Worm (Caenorhabditis elegans): ENCODE measurements around the gene srg-69.

srg-69 gene

ce11 chrII:5322732-5323326, 32.7 kb upstream of the srg-69 start, which contains the start of gene vhp-1:
Gene vhp-1, plus strand, starts transcription at chrII:5323276.
- TF ChIP-seq pha-4 (GFP tag; IDR thresholded peaks at IDR 0.05) (no peak), pha-4 (tag; optimal IDR thresholded peaks at IDR 0.05) (peak; percentile 15), nhr-28 (tag; optimal IDR thresholded peaks at IDR 0.05) (peak; percentile 32), mxl-3 (GFP tag; optimal IDR thresholded peaks at IDR 0.05) (no peak), saeg-2 (GFP tag; IDR thresholded peaks at IDR 0.05) (no peak), lsy-2 (tag; optimal IDR thresholded peaks at IDR 0.05) (no peak), spr-3 (GFP tag; optimal IDR thresholded peaks at IDR 0.05) (no peak), hlh-11 (tag; optimal IDR thresholded peaks at IDR 0.05) (peak; percentile 26), daf-16 (GFP tag; optimal IDR thresholded peaks at IDR 0.05) (no peak), daf-16 (tag; optimal IDR thresholded peaks at IDR 0.05) (peak; percentile 20), ceh-32 (tag; optimal IDR thresholded peaks at IDR 0.05; ENCODE audit: poor library complexity) (no peak), ZK546.5 (tag; optimal IDR thresholded peaks at IDR 0.05) (no peak)

ce11 chrII:5323773-5324172, 31.7 kb upstream of the srg-69 start:
- TF ChIP-seq php-3 (GFP tag; IDR thresholded peaks at IDR 0.05) (peak; percentile 73), mep-1 (tag; optimal IDR thresholded peaks at IDR 0.05) (peak; percentile 22), unc-62 (GFP tag; optimal IDR thresholded peaks at IDR 0.05 in 1 of 2) (no peak), unc-62 (tag; optimal IDR thresholded peaks at IDR 0.05) (no peak), daf-16 (GFP tag; optimal IDR thresholded peaks at IDR 0.05) (peak in 1 of 2 experiments; percentile 32), daf-16 (tag; optimal IDR thresholded peaks at IDR 0.05) (peak; percentile 96), hif-1 (tag; optimal IDR thresholded peaks at IDR 0.05) (peak in 1 of 2 experiments; percentile 36), nhr-237 (tag; optimal IDR thresholded peaks at IDR 0.05) (no peak), nhr-102 (tag; optimal IDR thresholded peaks at IDR 0.05) (peak; percentile 69), nhr-25 (tag; optimal IDR thresholded peaks at IDR 0.05; ENCODE audit: borderline replicate concordance, insufficient read depth) (no peak), dmd-6 (GFP tag; IDR thresholded peaks at IDR 0.05) (peak; percentile 92), zip-11 (GFP tag; IDR thresholded peaks at IDR 0.05) (no peak), lin-1 (GFP tag; IDR thresholded peaks at IDR 0.05) (0 out of 2 replicates have a peak, but pooled peaks have one; percentile 54), hlh-11 (tag; optimal IDR thresholded peaks at IDR 0.05) (peak; percentile 91), nhr-6 (tag; optimal IDR thresholded peaks at IDR 0.05) (peak; percentile 3), nhr-10 (tag; optimal IDR thresholded peaks at IDR 0.05) (peak; percentile 70), saeg-2 (GFP tag; IDR thresholded peaks at IDR 0.05) (no peak), hlh-30 (tag; optimal IDR thresholded peaks at IDR 0.05; ENCODE audit: insufficient read depth) (peak; percentile 56), lir-3 (tag; optimal IDR thresholded peaks at IDR 0.05) (no peak), pqm-1 (tag; optimal IDR thresholded peaks at IDR 0.05) (peak; percentile 100), dve-1 (tag; optimal IDR thresholded peaks at IDR 0.05; ENCODE audit: insufficient read depth) (peak; percentile 86), nhr-76 (tag; optimal IDR thresholded peaks at IDR 0.05) (no peak), nhr-41 (GFP tag; IDR thresholded peaks at IDR 0.05) (no peak; the same call in 1 of the 2 replicates), nhr-48 (tag; optimal IDR thresholded peaks at IDR 0.05) (peak; percentile 82), nhr-77 (tag; optimal IDR thresholded peaks at IDR 0.05) (peak; percentile 84), set-16 (GFP tag; IDR thresholded peaks at IDR 0.05) (no peak), pha-4 (GFP tag; IDR thresholded peaks at IDR 0.05) (peak; percentile 29; the same call in 1 of the 2 replicates), pha-4 (tag; optimal IDR thresholded peaks at IDR 0.05) (no peak), nhr-28 (tag; optimal IDR thresholded peaks at IDR 0.05) (peak; percentile 87), F10B5.3 (tag; optimal IDR thresholded peaks at IDR 0.05) (no peak), hmg-1.1 (GFP tag; IDR thresholded peaks at IDR 0.05) (no peak), madf-9 (GFP tag; conservative IDR thresholded peaks at IDR 0.05) (no peak), lsy-2 (tag; optimal IDR thresholded peaks at IDR 0.05) (peak in 1 of 2 experiments; percentile 34)

DNA sequence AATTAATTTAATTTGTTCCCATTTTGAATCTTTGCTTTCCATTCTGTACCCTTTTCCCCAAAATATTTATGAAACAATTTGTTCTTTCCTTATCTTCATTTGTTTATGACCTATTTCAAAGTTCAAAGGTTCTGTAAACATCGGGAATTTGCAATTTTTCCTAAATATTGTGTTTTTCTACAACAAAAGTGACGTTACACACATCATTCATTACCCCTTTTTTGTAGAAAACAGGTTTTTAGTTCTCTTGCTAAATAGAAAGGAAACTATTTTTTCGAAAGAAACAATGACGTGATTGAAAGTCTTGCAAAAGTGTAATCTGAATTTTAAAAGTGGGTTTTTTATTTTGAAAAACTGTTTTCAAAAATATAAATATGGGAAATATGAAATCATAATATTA, 30.8 kb upstream of the srg-69 start:
- TF ChIP-seq nhr-28 (tag; optimal IDR thresholded peaks at IDR 0.05) (peak; percentile 8), unc-62 (GFP tag; optimal IDR thresholded peaks at IDR 0.05 in 1 of 2) (peak in 1 of 2 experiments; percentile 93), unc-62 (tag; optimal IDR thresholded peaks at IDR 0.05) (no peak), nhr-48 (tag; optimal IDR thresholded peaks at IDR 0.05) (no peak), daf-16 (GFP tag; optimal IDR thresholded peaks at IDR 0.05) (no peak), daf-16 (tag; optimal IDR thresholded peaks at IDR 0.05) (peak; percentile 70), mdl-1 (tag; optimal IDR thresholded peaks at IDR 0.05) (no peak), saeg-2 (GFP tag; IDR thresholded peaks at IDR 0.05) (no peak)
